Fruit fly (Drosophila melanogaster) ovary, adult (tissue): ENCODE data around the gene CG43445.

Source experiments
- CG17801 ChIP-seq: fragments of 200-800 bp; optimal IDR thresholded peaks from 2 replicates; lab custom pipeline; 2019; ENCODE audit warnings: missing biosample characterization, mild to moderate bottlenecking, missing genetic modification characterization, moderate library complexity; ENCODE audit not compliant: partially characterized antibody

Gene CG43445

dm6 chr3R:17911076-17911475, at the start of gene CG43445:
TSS of gene CG43445 (plus strand) at chr3R:17911376.
- no peak for TF ChIP-seq CG17801 (GFP tag; lab: Kevin White, UChicago)

- TF ChIP-seq CG17801 (GFP tag; lab: Kevin White, UChicago), result no peak
Measured at dm6 chr3R:17861878-17862662, 49.1 kb upstream of the CG43445 start.

- no peak for TF ChIP-seq CG17801 (GFP tag; lab: Kevin White, UChicago)
Measured at dm6 chr3R:17881074-17881473, 30.1 kb upstream of the CG43445 start.

dm6 chr3R:17891025-17891424, 20.2 kb upstream of the CG43445 start:
- TF ChIP-seq CG17801 (GFP tag; lab: Kevin White, UChicago), result no peak

- no peak for TF ChIP-seq CG17801 (GFP tag; lab: Kevin White, UChicago)
Measured at dm6 chr3R:17897281-17897680, 13.9 kb upstream of the CG43445 start.

- TF ChIP-seq CG17801 (GFP tag; lab: Kevin White, UChicago), result no peak
Measured at dm6 chr3R:17897879-17898278, 13.3 kb upstream of the CG43445 start.

dm6 chr3R:17901049-17901448, 10.1 kb upstream of the CG43445 start:
- no peak for TF ChIP-seq CG17801 (GFP tag; lab: Kevin White, UChicago)

dm6 chr3R:17902233-17902632, 8.9 kb upstream of the CG43445 start:
- TF ChIP-seq CG17801 (GFP tag; lab: Kevin White, UChicago), result no peak

- TF ChIP-seq CG17801 (GFP tag; lab: Kevin White, UChicago), result no peak
Measured at dm6 chr3R:17905148-17905547, 6.0 kb upstream of the CG43445 start.

- no peak for TF ChIP-seq CG17801 (GFP tag; lab: Kevin White, UChicago)
Measured at dm6 chr3R:17906145-17906544, 5.0 kb upstream of the CG43445 start, which contains the start of gene CG12347. TSS of gene CG12347 (plus strand) at chr3R:17906445.

- no peak for TF ChIP-seq CG17801 (GFP tag; lab: Kevin White, UChicago)
Measured at dm6 chr3R:17916478-17916877, 5.3 kb downstream of the CG43445 start, which contains the start of gene Rim. TSS of gene Rim (minus strand) at chr3R:17916578.

dm6 chr3R:17917871-17918499, 6.8 kb downstream of the CG43445 start:
- TF ChIP-seq CG17801 (GFP tag; lab: Kevin White, UChicago), result no peak

dm6 chr3R:17919108-17919882, 8.1 kb downstream of the CG43445 start, which contains the start of gene cpo:
TSS of gene cpo (plus strand) at chr3R:17919832.
- no peak for TF ChIP-seq CG17801 (GFP tag; lab: Kevin White, UChicago)

dm6 chr3R:17920265-17920664, 9.1 kb downstream of the CG43445 start:
- TF ChIP-seq CG17801 (GFP tag; lab: Kevin White, UChicago), result no peak

dm6 chr3R:17932617-17933203, 21.5 kb downstream of the CG43445 start:
- no peak for TF ChIP-seq CG17801 (GFP tag; lab: Kevin White, UChicago)
